Fruit fly (Drosophila melanogaster): ENCODE results near the gene Doc1.
A peak's percentile ranks its signal among the peaks of the same experiment; 100 is the strongest.

Doc1 gene

dm6 chr3L:9017414-9017813, 23.8 kb upstream of the Doc1 start:
- TF ChIP-seq Ets21C (GFP tag; optimal IDR thresholded peaks at IDR 0.05) (no peak), CG6808 (GFP tag; optimal IDR thresholded peaks at IDR 0.05) (no peak), fkh (GFP tag; optimal IDR thresholded peaks at IDR 0.05) (no peak), CG10669 (GFP tag; optimal IDR thresholded peaks at IDR 0.05) (no peak), CG11762 (GFP tag; optimal IDR thresholded peaks at IDR 0.05; ENCODE audit: insufficient read depth) (no peak), CG16779 (tag; optimal IDR thresholded peaks at IDR 0.05) (no peak), CG9139 (GFP tag; optimal IDR thresholded peaks at IDR 0.05) (no peak), CG8119 (GFP tag; IDR thresholded peaks at IDR 0.05) (no peak), CG34406 (GFP tag; optimal IDR thresholded peaks at IDR 0.05) (no peak), esn (GFP tag; optimal IDR thresholded peaks at IDR 0.05) (no peak), Sox14 (GFP tag; optimal IDR thresholded peaks at IDR 0.05) (no peak)

dm6 chr3L:9019196-9019662, 21.9 kb upstream of the Doc1 start, which contains the start of gene Doc2:
Doc2 (minus strand) TSS chr3L:9019246.
- no peak for TF ChIP-seq CG3032 (tag; optimal IDR thresholded peaks at IDR 0.05)
- TF ChIP-seq Lpt (GFP tag; optimal IDR thresholded peaks at IDR 0.05): no peak
- peak; percentile 24 for TF ChIP-seq fkh (GFP tag; optimal IDR thresholded peaks at IDR 0.05)
- TF ChIP-seq spab (GFP tag; optimal IDR thresholded peaks at IDR 0.05): no peak
- TF ChIP-seq pdm3 (GFP tag; optimal IDR thresholded peaks at IDR 0.05): no peak
- no peak for TF ChIP-seq CG1621 (tag; optimal IDR thresholded peaks at IDR 0.05)
- no peak for TF ChIP-seq lz (GFP tag; optimal IDR thresholded peaks at IDR 0.05)
- TF ChIP-seq Eip93F (GFP tag; optimal IDR thresholded peaks at IDR 0.05): no peak
- no peak for TF ChIP-seq svp (GFP tag)

dm6 chr3L:9020436-9021370, 20.5 kb upstream of the Doc1 start:
- peak; percentile 8 for TF ChIP-seq CG10631 (GFP tag; optimal IDR thresholded peaks at IDR 0.05)
- no peak for TF ChIP-seq Eip93F (GFP tag; optimal IDR thresholded peaks at IDR 0.05)
- TF ChIP-seq fkh (GFP tag; optimal IDR thresholded peaks at IDR 0.05): peak; percentile 41
- TF ChIP-seq Hr39 (GFP tag; optimal IDR thresholded peaks at IDR 0.05): no peak

dm6 chr3L:9023627-9024026, 17.5 kb upstream of the Doc1 start:
- TF ChIP-seq CG6854 (GFP tag; optimal IDR thresholded peaks at IDR 0.05) (no peak), achi (GFP tag; optimal IDR thresholded peaks at IDR 0.05) (peak; percentile 9), ss (GFP tag; optimal IDR thresholded peaks at IDR 0.05) (no peak), cyc (GFP tag; optimal IDR thresholded peaks at IDR 0.05) (no peak), Eip78C (GFP tag) (no peak), CG7368 (GFP tag; optimal IDR thresholded peaks at IDR 0.05) (no peak), Ets21C (GFP tag; optimal IDR thresholded peaks at IDR 0.05) (peak; percentile 2), esn (GFP tag; optimal IDR thresholded peaks at IDR 0.05) (peak; percentile 41), CG10669 (GFP tag; optimal IDR thresholded peaks at IDR 0.05) (no peak), CG6163 (GFP tag; IDR thresholded peaks at IDR 0.05) (peak; percentile 54; the same call in 1 of the 3 replicates), Met (GFP tag; optimal IDR thresholded peaks at IDR 0.05) (peak; percentile 41), Smox (GFP tag; optimal IDR thresholded peaks at IDR 0.05) (peak; percentile 19), CG3919 (GFP tag; optimal IDR thresholded peaks at IDR 0.05) (no peak), CG31627 (GFP tag; optimal IDR thresholded peaks at IDR 0.05) (peak; percentile 41), OdsH (GFP tag; optimal IDR thresholded peaks at IDR 0.05) (peak; percentile 9), acj6 (GFP tag; optimal IDR thresholded peaks at IDR 0.05) (peak; percentile 16), Hr39 (GFP tag; optimal IDR thresholded peaks at IDR 0.05) (peak; percentile 60), Sox102F (GFP tag; optimal IDR thresholded peaks at IDR 0.05) (peak; percentile 34), CG16779 (tag; optimal IDR thresholded peaks at IDR 0.05) (no peak), svp (GFP tag) (peak; percentile 66)

Measured in whole organism, prepupa.